Worm (Caenorhabditis elegans) whole organism, L4/young adult: ENCODE data around the gene fmi-1.

ENCODE experiments used
- W03F9.2 ChIP-seq: fragments of 150-350 bp; optimal IDR thresholded peaks from 2 replicates; lab custom pipeline; 2014; ENCODE audit warnings: missing biosample characterization, missing genetic modification characterization
- dao-5 ChIP-seq: sonication (generic microtip); optimal IDR thresholded peaks from 2 replicates; lab custom pipeline; 2016; ENCODE audit warnings: missing genotype, missing genetic modification characterization, moderate library complexity, missing compliant biosample characterization
- him-1 ChIP-seq: sonication (generic microtip); optimal IDR thresholded peaks from 2 replicates; lab custom pipeline; 2016; ENCODE audit warnings: missing genotype, missing genetic modification reagents, missing genetic modification characterization, missing compliant biosample characterization

DNA sequence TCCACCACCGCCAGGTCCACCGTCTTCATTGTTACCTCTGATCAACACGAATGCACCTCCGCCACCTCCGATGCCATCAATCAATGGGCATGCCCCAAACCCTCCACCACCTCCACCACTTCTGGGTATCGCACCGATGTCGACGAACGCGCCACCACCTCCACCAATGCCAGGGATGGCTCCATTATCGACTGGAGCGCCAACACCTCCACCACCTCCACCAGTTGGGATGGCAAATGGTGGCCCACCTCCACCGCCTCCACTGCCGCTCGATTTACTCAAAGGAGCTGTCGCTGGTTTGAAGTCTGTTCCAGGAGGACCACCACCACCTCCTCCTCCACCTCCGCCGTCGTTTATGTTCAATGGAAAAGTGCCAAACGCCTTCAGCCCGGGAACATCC lies 14.5 kb upstream of the fmi-1 start:
- no peak for TF ChIP-seq dao-5 (tag; lab: Kevin White, UChicago)
- no peak for TF ChIP-seq him-1
- TF ChIP-seq W03F9.2 (tag; lab: Kevin White, UChicago): no peak
